Worm (Caenorhabditis elegans): ENCODE data around the gene grd-5.

- TF ChIP-seq klf-2 (GFP tag; conservative IDR thresholded peaks at IDR 0.05): no peak
- no peak for TF ChIP-seq tab-1 (GFP tag; IDR thresholded peaks at IDR 0.05)
- no peak for TF ChIP-seq cog-1 (tag; optimal IDR thresholded peaks at IDR 0.05)
Measured at ce11 chrV:8626406-8626805, 7.6 kb downstream of the grd-5 start.
